Fruit fly (Drosophila melanogaster): ENCODE measurements around the gene sordd2.

- no peak for TF ChIP-seq CG8478 (optimal IDR thresholded peaks at IDR 0.05)
- no peak for TF ChIP-seq CTCF (optimal IDR thresholded peaks at IDR 0.05)
These were observed 40.2 kb downstream of the sordd2 start for dm6 chrX:15758692-15759240.

All from S2 (cell line).